Worm (Caenorhabditis elegans) whole organism, early embryonic: Measurements from ENCODE around the gene latd-1.

Source experiments
- B0310.2 ChIP-seq: sonication (generic microtip); optimal IDR thresholded peaks from 2 replicates; lab custom pipeline; 2016; ENCODE audit warnings: mild to moderate bottlenecking, missing genetic modification characterization, missing compliant biosample characterization
- F13C5.2 ChIP-seq: sonication (generic microtip); optimal IDR thresholded peaks from 2 replicates; lab custom pipeline; 2017; ENCODE audit warnings: mild to moderate bottlenecking, missing genetic modification characterization, inconsistent platforms, missing compliant biosample characterization
- aly-1 ChIP-seq: sonication (generic microtip); optimal IDR thresholded peaks from 2 replicates; lab custom pipeline; 2016; ENCODE audit warnings: missing genetic modification characterization, missing compliant biosample characterization
- ama-1 ChIP-seq: fragments of 150-350 bp; optimal IDR thresholded peaks from 2 replicates; lab custom pipeline; 2014
- ceh-13 ChIP-seq: fragments of 200-800 bp; sonication (Bioruptor generic); optimal IDR thresholded peaks from 2 replicates; lab custom pipeline; 2018; ENCODE audit warnings: mild to moderate bottlenecking, missing genetic modification characterization, missing compliant biosample characterization
- ceh-36 ChIP-seq: sonication (generic microtip); optimal IDR thresholded peaks from 2 replicates; lab custom pipeline; 2016; ENCODE audit warnings: missing genetic modification characterization, inconsistent platforms, missing compliant biosample characterization
- ets-7 ChIP-seq: sonication (generic microtip); optimal IDR thresholded peaks from 2 replicates; lab custom pipeline; 2016; ENCODE audit warnings: missing genotype, missing genetic modification characterization, missing compliant biosample characterization
- flt-1 ChIP-seq: fragments of 200-800 bp; sonication (Bioruptor generic); IDR thresholded peaks from 2 replicates; pipeline ENCODE4 v1.3.6; 2022; ENCODE audit warnings: missing genetic modification characterization, missing compliant biosample characterization
- hmbx-1 ChIP-seq: sonication (generic microtip); optimal IDR thresholded peaks from 2 replicates; lab custom pipeline; 2016; ENCODE audit warnings: mild to moderate bottlenecking, missing genetic modification characterization, missing compliant biosample characterization
- hmg-4 ChIP-seq: fragments of 200-800 bp; sonication (Bioruptor generic); optimal IDR thresholded peaks from 2 replicates; lab custom pipeline; 2018; ENCODE audit warnings: mild to moderate bottlenecking, missing genetic modification characterization, missing compliant biosample characterization
- hnd-1 ChIP-seq: sonication (generic microtip); optimal IDR thresholded peaks from 2 replicates; lab custom pipeline; 2016; ENCODE audit warnings: missing genetic modification characterization, missing compliant biosample characterization
- pes-1 ChIP-seq: fragments of 200-800 bp; sonication (Bioruptor generic); IDR thresholded peaks from 2 replicates; pipeline ENCODE4 v1.3.6; 2022; ENCODE audit warnings: missing genetic modification reagents, missing genetic modification characterization, missing compliant biosample characterization
- scrt-1 ChIP-seq: fragments of 200-800 bp; sonication (Bioruptor generic); IDR thresholded peaks from 2 replicates; pipeline ENCODE4 v1.3.6; 2022; ENCODE audit warnings: missing genetic modification characterization, missing compliant biosample characterization
- sea-1 ChIP-seq: fragments of 200-800 bp; sonication (Bioruptor generic); conservative IDR thresholded peaks from 2 replicates; pipeline ENCODE4 v1.3.6; 2022; ENCODE audit warnings: missing genetic modification characterization, missing compliant biosample characterization
- tbx-11 ChIP-seq: fragments of 200-800 bp; sonication (Bioruptor generic); IDR thresholded peaks from 2 replicates; pipeline ENCODE4 v1.3.6; 2022; ENCODE audit warnings: missing genetic modification characterization, missing compliant biosample characterization
- tbx-37 ChIP-seq: fragments of 200-800 bp; sonication (Bioruptor generic); conservative IDR thresholded peaks from 2 replicates; pipeline ENCODE4 v1.3.6; 2022; ENCODE audit warnings: missing genetic modification reagents, missing genetic modification characterization, missing compliant biosample characterization
- tra-4 ChIP-seq: sonication (generic microtip); optimal IDR thresholded peaks from 2 replicates; lab custom pipeline; 2017; ENCODE audit warnings: missing genetic modification characterization, missing compliant biosample characterization

Gene latd-1

ce11 chrX:7916076-7916475 is 18.5 kb upstream of the latd-1 start:
- TF ChIP-seq ets-7 (tag; lab: Kevin White, UChicago) (no peak), pes-1 (GFP tag; lab: Robert Waterston, UW) (no peak), tbx-37 (GFP tag; lab: Robert Waterston, UW) (no peak), ama-1 (lab: Kevin White, UChicago) (no peak), tra-4 (tag; lab: Kevin White, UChicago) (no peak)

DNA sequence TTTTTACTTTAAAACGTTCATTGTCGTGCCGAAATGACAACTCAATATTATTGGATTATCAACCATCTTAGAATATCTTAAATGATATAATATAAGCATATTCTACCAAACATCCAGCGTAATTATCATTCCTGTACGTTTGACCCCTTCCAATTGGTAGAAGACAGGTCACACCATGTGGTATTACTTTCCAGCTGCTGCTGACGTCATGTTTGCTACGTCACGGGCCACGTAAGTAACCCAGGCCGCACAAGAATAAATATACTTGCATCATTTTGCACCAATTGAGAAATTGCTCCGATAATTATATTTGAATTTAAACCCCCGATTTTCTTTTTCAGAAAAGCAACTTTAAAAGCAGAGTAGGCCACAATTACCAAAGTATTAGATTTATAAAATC is 18.0 kb upstream of the latd-1 start:
- TF ChIP-seq flt-1 (GFP tag; lab: Robert Waterston, UW): no peak
- no peak for TF ChIP-seq tra-4 (tag; lab: Kevin White, UChicago)
- TF ChIP-seq ama-1 (lab: Kevin White, UChicago): no peak
- no peak for TF ChIP-seq B0310.2 (tag; lab: Kevin White, UChicago)
- TF ChIP-seq hmg-4 (GFP tag; lab: Kevin White, UChicago): no peak
- TF ChIP-seq pes-1 (GFP tag; lab: Robert Waterston, UW): no peak
- TF ChIP-seq ceh-36 (tag; lab: Kevin White, UChicago): no peak
- no peak for TF ChIP-seq tbx-11 (GFP tag; lab: Robert Waterston, UW)
- TF ChIP-seq F13C5.2: no peak
- no peak for TF ChIP-seq hnd-1

- TF ChIP-seq flt-1 (GFP tag; lab: Robert Waterston, UW) (no peak), sea-1 (GFP tag; lab: Robert Waterston, UW) (no peak)
Observed at ce11 chrX:7913830-7914229, 16.2 kb upstream of the latd-1 start, which contains the start of gene C39D10.7. Gene C39D10.7 (minus strand): TSS chrX:7913930.

DNA sequence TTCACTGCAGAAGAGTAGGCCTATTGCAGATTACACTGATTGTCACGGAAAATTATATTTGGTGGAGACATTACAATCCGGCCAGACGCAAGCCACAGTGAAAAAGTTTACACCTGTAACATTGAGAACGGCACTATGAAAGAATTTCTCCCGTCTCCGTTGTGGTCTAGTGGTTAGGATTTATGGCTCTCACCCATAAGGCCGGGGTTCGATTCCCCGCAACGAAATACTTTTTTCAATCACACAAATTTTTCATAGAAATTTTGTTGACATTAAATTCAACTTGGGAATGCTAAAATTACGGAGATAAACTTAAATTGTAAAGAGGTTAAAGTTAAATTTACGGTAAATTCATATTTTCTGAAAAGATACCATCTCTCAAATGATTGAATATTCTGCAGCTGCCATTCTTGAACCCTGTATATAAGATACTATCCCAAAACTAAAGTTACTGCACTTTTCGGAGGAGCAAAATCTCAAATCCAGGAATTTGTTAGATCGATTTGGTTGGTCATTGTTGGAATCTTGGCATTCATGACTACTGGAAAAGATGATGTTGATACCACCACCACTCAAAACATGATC is 8.9 kb upstream of the latd-1 start, which contains the start of gene C39D10.1:
TSS of gene C39D10.1 (plus strand) at position 535 of the 585 bp plus-strand sequence.
- TF ChIP-seq hmbx-1 (tag; lab: Kevin White, UChicago) (no peak), tra-4 (tag; lab: Kevin White, UChicago) (no peak), ceh-36 (tag; lab: Kevin White, UChicago) (no peak), B0310.2 (tag; lab: Kevin White, UChicago) (no peak), sea-1 (GFP tag; lab: Robert Waterston, UW) (no peak), hmg-4 (GFP tag; lab: Kevin White, UChicago) (no peak)

DNA sequence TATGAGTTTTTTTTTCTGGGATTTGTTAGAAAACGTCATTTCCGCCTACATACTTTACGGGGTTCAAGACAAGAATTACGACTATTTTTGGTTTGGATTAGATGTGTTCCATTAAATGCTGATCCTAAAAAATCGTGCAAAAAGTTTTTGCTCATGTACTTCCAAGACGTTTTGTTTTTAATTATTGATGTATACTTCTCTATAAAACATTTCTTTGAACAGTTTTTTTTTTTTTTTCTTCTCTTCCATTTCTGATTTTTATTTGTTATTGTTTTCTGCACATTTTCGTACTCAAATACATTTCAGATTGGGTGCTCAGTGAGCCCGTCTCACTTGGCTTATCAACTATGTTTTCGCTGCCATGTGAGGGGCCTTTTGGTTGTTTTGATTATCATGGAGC is 5.4 kb upstream of the latd-1 start, which contains the start of gene C39D10.11:
TSS of gene C39D10.11 (plus strand) at position 301 of the 400 bp plus-strand sequence.
- TF ChIP-seq aly-1 (tag; lab: Kevin White, UChicago) (no peak), flt-1 (GFP tag; lab: Robert Waterston, UW) (no peak), sea-1 (GFP tag; lab: Robert Waterston, UW) (no peak), B0310.2 (tag; lab: Kevin White, UChicago) (no peak), tbx-37 (GFP tag; lab: Robert Waterston, UW) (no peak), ama-1 (lab: Kevin White, UChicago) (no peak), tra-4 (tag; lab: Kevin White, UChicago) (no peak), ets-7 (tag; lab: Kevin White, UChicago) (no peak), tbx-11 (GFP tag; lab: Robert Waterston, UW) (no peak), F13C5.2 (no peak), hmbx-1 (tag; lab: Kevin White, UChicago) (no peak), hmg-4 (GFP tag; lab: Kevin White, UChicago) (no peak), ceh-36 (tag; lab: Kevin White, UChicago) (no peak), scrt-1 (GFP tag; lab: Robert Waterston, UW) (no peak), ceh-13 (GFP tag; lab: Kevin White, UChicago) (no peak), pes-1 (GFP tag; lab: Robert Waterston, UW) (no peak), hnd-1 (no peak)

- TF ChIP-seq aly-1 (tag; lab: Kevin White, UChicago): no peak
- no peak for TF ChIP-seq scrt-1 (GFP tag; lab: Robert Waterston, UW)
- no peak for TF ChIP-seq ets-7 (tag; lab: Kevin White, UChicago)
- TF ChIP-seq pes-1 (GFP tag; lab: Robert Waterston, UW): no peak
- TF ChIP-seq hmbx-1 (tag; lab: Kevin White, UChicago): no peak
- no peak for TF ChIP-seq tbx-37 (GFP tag; lab: Robert Waterston, UW)
- no peak for TF ChIP-seq ceh-13 (GFP tag; lab: Kevin White, UChicago)
- TF ChIP-seq hmg-4 (GFP tag; lab: Kevin White, UChicago): no peak
- no peak for TF ChIP-seq ceh-36 (tag; lab: Kevin White, UChicago)
- no peak for TF ChIP-seq ama-1 (lab: Kevin White, UChicago)
- TF ChIP-seq hnd-1: no peak
Observed at ce11 chrX:7901840-7902239, 4.2 kb upstream of the latd-1 start.

DNA sequence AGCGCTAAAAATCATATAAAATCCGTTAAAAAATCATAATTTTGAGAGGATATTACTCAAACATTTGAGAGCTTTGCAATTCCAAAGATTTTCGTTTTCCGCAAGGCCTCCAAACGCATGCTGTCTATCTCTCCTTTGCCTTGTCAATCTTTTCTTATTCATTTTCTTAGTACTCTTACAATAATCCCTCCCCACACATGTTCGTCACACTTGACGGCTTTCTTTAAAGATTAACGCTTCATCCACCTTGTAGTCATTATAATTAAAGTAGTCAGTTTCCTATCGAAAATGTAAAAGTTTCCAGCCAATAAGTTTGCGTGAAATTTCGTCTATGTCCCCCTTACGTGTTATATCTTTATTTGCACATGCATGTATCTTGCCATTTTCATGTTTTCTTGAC is 2.6 kb upstream of the latd-1 start:
- TF ChIP-seq ceh-13 (GFP tag; lab: Kevin White, UChicago): no peak
- no peak for TF ChIP-seq ets-7 (tag; lab: Kevin White, UChicago)
- no peak for TF ChIP-seq ceh-36 (tag; lab: Kevin White, UChicago)
- TF ChIP-seq pes-1 (GFP tag; lab: Robert Waterston, UW): no peak
- TF ChIP-seq flt-1 (GFP tag; lab: Robert Waterston, UW): no peak
- no peak for TF ChIP-seq tra-4 (tag; lab: Kevin White, UChicago)
- no peak for TF ChIP-seq scrt-1 (GFP tag; lab: Robert Waterston, UW)
- no peak for TF ChIP-seq hnd-1
- TF ChIP-seq aly-1 (tag; lab: Kevin White, UChicago): no peak
- TF ChIP-seq hmg-4 (GFP tag; lab: Kevin White, UChicago): no peak
- TF ChIP-seq ama-1 (lab: Kevin White, UChicago): no peak
- no peak for TF ChIP-seq sea-1 (GFP tag; lab: Robert Waterston, UW)
- TF ChIP-seq B0310.2 (tag; lab: Kevin White, UChicago): no peak
- no peak for TF ChIP-seq tbx-11 (GFP tag; lab: Robert Waterston, UW)
- TF ChIP-seq tbx-37 (GFP tag; lab: Robert Waterston, UW): no peak
- no peak for TF ChIP-seq hmbx-1 (tag; lab: Kevin White, UChicago)
- TF ChIP-seq F13C5.2: no peak
